Fruit fly (Drosophila melanogaster) whole organism, embryonic: Measurements from ENCODE around the gene Gen.
A peak's percentile ranks its signal among the peaks of the same experiment; 100 is the strongest.

Experiments
- Atf-2 ChIP-seq: fragments of 200-800 bp; sonication (Bioruptor generic); optimal IDR thresholded peaks from 2 replicates; lab custom pipeline; 2016; ENCODE audit warnings: missing biosample characterization, missing genetic modification characterization
- Atf3 ChIP-seq: fragments of 200-800 bp; sonication (Bioruptor generic); optimal IDR thresholded peaks from 3 replicates; lab custom pipeline; 2016; ENCODE audit warnings: missing biosample characterization, missing genetic modification characterization
- Atf6 ChIP-seq: fragments of 200-800 bp; sonication (Bioruptor generic); IDR thresholded peaks from 2 replicates; pipeline ENCODE4 v1.3.6; 2022; ENCODE audit warnings: missing biosample characterization, missing genetic modification characterization
- B-H2 ChIP-seq: fragments of 200-800 bp; sonication (Bioruptor generic); optimal IDR thresholded peaks from 2 replicates; lab custom pipeline; 2018; ENCODE audit warnings: missing biosample characterization, mild to moderate bottlenecking, missing genetic modification characterization
- BEAF-32 ChIP-seq: fragments of 200-800 bp; sonication (Bioruptor generic); optimal IDR thresholded peaks from 3 replicates; lab custom pipeline; 2017; ENCODE audit warnings: missing biosample characterization, missing genetic modification characterization, mild to moderate bottlenecking, moderate library complexity, missing genetic modification reagents
- Bdp1 ChIP-seq: fragments of 200-800 bp; sonication (Bioruptor generic); optimal IDR thresholded peaks from 3 replicates; lab custom pipeline; 2016; ENCODE audit warnings: missing biosample characterization, missing genetic modification characterization
- CG10321 ChIP-seq: fragments of 200-800 bp; sonication (Bioruptor generic); IDR thresholded peaks from 2 replicates; pipeline ENCODE4 v1.3.6; 2022; ENCODE audit warnings: missing biosample characterization, missing genetic modification characterization
- CG17186 ChIP-seq: fragments of 200-800 bp; sonication (Bioruptor generic); optimal IDR thresholded peaks from 3 replicates; lab custom pipeline; 2017; ENCODE audit warnings: missing biosample characterization, missing genetic modification reagents, missing genetic modification characterization
- CG1832 ChIP-seq: fragments of 200-800 bp; sonication (Bioruptor generic); optimal IDR thresholded peaks from 2 replicates; lab custom pipeline; 2017; ENCODE audit warnings: missing biosample characterization, mild to moderate bottlenecking, missing genetic modification characterization, inconsistent platforms
- CG2116 ChIP-seq: fragments of 200-800 bp; sonication (Bioruptor generic); optimal IDR thresholded peaks from 3 replicates; lab custom pipeline; 2018; ENCODE audit warnings: missing biosample characterization, mild to moderate bottlenecking, missing genetic modification characterization
- CG3065 ChIP-seq: fragments of 200-800 bp; sonication (Bioruptor generic); optimal IDR thresholded peaks from 2 replicates; lab custom pipeline; 2016; ENCODE audit warnings: missing biosample characterization, missing genetic modification characterization
- CG31388 ChIP-seq: fragments of 200-800 bp; sonication (Bioruptor generic); optimal IDR thresholded peaks from 2 replicates; lab custom pipeline; 2016; ENCODE audit warnings: missing biosample characterization, missing genetic modification characterization
- CG33557 ChIP-seq: fragments of 200-800 bp; sonication (Bioruptor generic); optimal IDR thresholded peaks from 2 replicates; lab custom pipeline; 2019; ENCODE audit warnings: missing biosample characterization, mild to moderate bottlenecking, missing genetic modification characterization, moderate library complexity
- CG7786 ChIP-seq: fragments of 200-800 bp; sonication (Bioruptor generic); optimal IDR thresholded peaks from 2 replicates; lab custom pipeline; 2016; ENCODE audit warnings: missing biosample characterization, missing genetic modification characterization
- CG8281 ChIP-seq: fragments of 200-800 bp; sonication (Bioruptor generic); optimal IDR thresholded peaks from 2 replicates; lab custom pipeline; 2018; ENCODE audit warnings: missing biosample characterization, mild to moderate bottlenecking, missing genetic modification characterization, moderate library complexity
- Deaf1 ChIP-seq: fragments of 200-800 bp; optimal IDR thresholded peaks from 3 replicates; lab custom pipeline; 2019; ENCODE audit warnings: missing biosample characterization, mild to moderate bottlenecking, missing genetic modification characterization, moderate library complexity
- Doc3 ChIP-seq: fragments of 200-800 bp; sonication (Bioruptor generic); IDR thresholded peaks from 3 replicates; pipeline ENCODE4 v1.3.6; 2022; ENCODE audit warnings: missing biosample characterization, missing genetic modification characterization; ENCODE audit not compliant: partially characterized antibody
- E2f2 ChIP-seq: fragments of 200-800 bp; sonication (Bioruptor generic); IDR thresholded peaks from 2 replicates; pipeline ENCODE4 v1.3.6; 2022; ENCODE audit warnings: missing biosample characterization, missing genetic modification characterization
- Eip74EF ChIP-seq, 2 experiments: fragments of 200-800 bp in 1 of 2; fragments of >200 bp in 1 of 2; sonication (Bioruptor generic) in 1 of 2; optimal IDR thresholded peaks; 2 replicates each; lab custom pipeline; 2017 to 2019; ENCODE audit warnings: missing biosample characterization in 2 of 2, missing genetic modification characterization in 2 of 2, mild to moderate bottlenecking in 1 of 2, moderate library complexity in 1 of 2
- Fer1 ChIP-seq: fragments of 200-800 bp; sonication (Bioruptor generic); optimal IDR thresholded peaks from 2 replicates; lab custom pipeline; 2017; ENCODE audit warnings: missing biosample characterization, mild to moderate bottlenecking, missing genetic modification characterization
- HHEX ChIP-seq: fragments of 200-800 bp; sonication (Bioruptor generic); optimal IDR thresholded peaks from 3 replicates; lab custom pipeline; 2017; ENCODE audit warnings: missing biosample characterization, mild to moderate bottlenecking, missing genetic modification characterization, missing genetic modification reagents
- MTF-1 ChIP-seq: fragments of 200-800 bp; sonication (Bioruptor generic); optimal IDR thresholded peaks from 2 replicates; lab custom pipeline; 2018; ENCODE audit warnings: missing biosample characterization, mild to moderate bottlenecking, missing genetic modification characterization, borderline replicate concordance
- Mad ChIP-seq: fragments of 200-800 bp; sonication (Bioruptor generic); optimal IDR thresholded peaks from 2 replicates; lab custom pipeline; 2016; ENCODE audit warnings: missing biosample characterization, missing genetic modification characterization
- Optix ChIP-seq: fragments of 200-800 bp; sonication (Bioruptor generic); IDR thresholded peaks from 3 replicates; pipeline ENCODE4 v1.3.6; 2022; ENCODE audit warnings: missing biosample characterization, missing genetic modification characterization
- Sry-β ChIP-seq: fragments of 200-800 bp; sonication (Bioruptor generic); optimal IDR thresholded peaks from 2 replicates; lab custom pipeline; 2018; ENCODE audit warnings: missing biosample characterization, mild to moderate bottlenecking, missing genetic modification characterization, moderate library complexity
- Stat92E ChIP-seq, 3 experiments: fragments of >200 bp in 2 of 3; fragments of 200-800 bp in 1 of 3; sonication (Bioruptor generic) in 1 of 3; optimal IDR thresholded peaks; 2 replicates each; lab custom pipeline; 2017 to 2019; ENCODE audit warnings: missing biosample characterization in 3 of 3, missing genetic modification characterization in 3 of 3, mild to moderate bottlenecking in 1 of 3, moderate library complexity in 1 of 3
- Vsx1 ChIP-seq: fragments of 200-800 bp; sonication (Bioruptor generic); optimal IDR thresholded peaks from 2 replicates; lab custom pipeline; 2017; ENCODE audit warnings: missing biosample characterization, mild to moderate bottlenecking, missing genetic modification characterization, missing genetic modification reagents
- YL-1 ChIP-seq: fragments of 200-800 bp; sonication (Bioruptor generic); optimal IDR thresholded peaks from 3 replicates; lab custom pipeline; 2017; ENCODE audit warnings: missing biosample characterization, mild to moderate bottlenecking, missing genetic modification characterization
- ab ChIP-seq: fragments of 200-800 bp; sonication (Bioruptor generic); optimal IDR thresholded peaks from 2 replicates; lab custom pipeline; 2016; ENCODE audit warnings: missing biosample characterization, missing genetic modification characterization
- ash1 ChIP-seq: fragments of 200-800 bp; sonication (Bioruptor generic); optimal IDR thresholded peaks from 2 replicates; lab custom pipeline; 2018; ENCODE audit warnings: missing biosample characterization, mild to moderate bottlenecking, missing genetic modification characterization
- caup ChIP-seq: fragments of 200-800 bp; sonication (Bioruptor generic); optimal IDR thresholded peaks from 3 replicates; lab custom pipeline; 2017; ENCODE audit warnings: missing biosample characterization, mild to moderate bottlenecking, missing genetic modification characterization, moderate library complexity; ENCODE audit not compliant: severe bottlenecking
- crol ChIP-seq: fragments of 200-800 bp; sonication (Bioruptor generic); IDR thresholded peaks from 2 replicates; pipeline ENCODE4 v1.3.6; 2022; ENCODE audit warnings: missing biosample characterization, missing genetic modification characterization
- crp ChIP-seq, 2 experiments: fragments of 200-800 bp; sonication (Bioruptor generic); optimal IDR thresholded peaks; 2 replicates in 1 of 2; 3 replicates in 1 of 2; lab custom pipeline; 2017; ENCODE audit warnings: missing biosample characterization in 2 of 2, missing genetic modification characterization in 2 of 2, mild to moderate bottlenecking in 1 of 2, moderate library complexity in 1 of 2
- disco-r ChIP-seq: fragments of 200-800 bp; sonication (Bioruptor generic); optimal IDR thresholded peaks from 2 replicates; lab custom pipeline; 2016; ENCODE audit warnings: missing biosample characterization, missing genetic modification characterization
- fd96Cb ChIP-seq: fragments of 200-800 bp; sonication (Bioruptor generic); optimal IDR thresholded peaks from 2 replicates; lab custom pipeline; 2018; ENCODE audit warnings: missing biosample characterization, mild to moderate bottlenecking, missing genetic modification characterization, moderate library complexity
- her ChIP-seq: fragments of 200-800 bp; sonication (Bioruptor generic); optimal IDR thresholded peaks from 2 replicates; lab custom pipeline; 2016; ENCODE audit warnings: missing biosample characterization, missing genetic modification characterization
- maf-S ChIP-seq: fragments of 200-800 bp; sonication (Bioruptor generic); optimal IDR thresholded peaks from 2 replicates; lab custom pipeline; 2016; ENCODE audit warnings: missing biosample characterization, missing genetic modification characterization
- nerfin-2 ChIP-seq: fragments of 200-800 bp; sonication (Bioruptor generic); IDR thresholded peaks from 2 replicates; pipeline ENCODE4 v1.3.6; 2022; ENCODE audit warnings: missing biosample characterization, missing genetic modification characterization; ENCODE audit not compliant: partially characterized antibody
- oc ChIP-seq: fragments of 200-800 bp; sonication (Bioruptor generic); optimal IDR thresholded peaks from 2 replicates; lab custom pipeline; 2018; ENCODE audit warnings: missing biosample characterization, mild to moderate bottlenecking, missing genetic modification characterization, moderate library complexity
- odd ChIP-seq: fragments of 200-800 bp; sonication (Bioruptor generic); optimal IDR thresholded peaks from 2 replicates; lab custom pipeline; 2017; ENCODE audit warnings: missing biosample characterization, mild to moderate bottlenecking, missing genetic modification characterization
- peb ChIP-seq: fragments of 200-800 bp; sonication (Bioruptor generic); IDR thresholded peaks from 2 replicates; pipeline ENCODE4 v1.3.6; 2022; ENCODE audit warnings: missing biosample characterization, missing genetic modification characterization
- sens-2 ChIP-seq: fragments of 200-800 bp; sonication (Bioruptor generic); IDR thresholded peaks from 2 replicates; pipeline ENCODE4 v1.3.6; 2022; ENCODE audit warnings: missing biosample characterization, missing genetic modification characterization
- seq ChIP-seq: fragments of 200-800 bp; sonication (Bioruptor generic); IDR thresholded peaks from 2 replicates; pipeline ENCODE4 v1.3.6; 2022; ENCODE audit warnings: missing biosample characterization, missing genetic modification characterization
- sug ChIP-seq: fragments of 200-800 bp; optimal IDR thresholded peaks from 2 replicates; lab custom pipeline; 2019; ENCODE audit warnings: missing biosample characterization, mild to moderate bottlenecking, missing genetic modification characterization, moderate library complexity
- tap ChIP-seq: fragments of 200-800 bp; optimal IDR thresholded peaks from 3 replicates; lab custom pipeline; 2019; ENCODE audit warnings: missing biosample characterization, mild to moderate bottlenecking, missing genetic modification characterization, moderate library complexity
- unc-4 ChIP-seq: fragments of 200-800 bp; sonication (Bioruptor generic); IDR thresholded peaks from 2 replicates; pipeline ENCODE4 v1.3.6; 2022; ENCODE audit warnings: missing biosample characterization, missing genetic modification characterization; ENCODE audit not compliant: partially characterized antibody
- vnd ChIP-seq: fragments of 200-800 bp; sonication (Bioruptor generic); IDR thresholded peaks from 3 replicates; pipeline ENCODE4 v1.3.6; 2022; ENCODE audit warnings: missing biosample characterization, missing genetic modification characterization; ENCODE audit not compliant: partially characterized antibody
- zfh2 ChIP-seq: fragments of 200-800 bp; sonication (Bioruptor generic); optimal IDR thresholded peaks from 2 replicates; lab custom pipeline; 2016; ENCODE audit warnings: missing biosample characterization, missing genetic modification characterization

The Gen gene

dm6 chr3L:5154917-5155613 is 2.9 kb upstream of the Gen start (continued):
- no peak for TF ChIP-seq Sry-β (GFP tag; lab: Kevin White, UChicago)
- peak; percentile 95 for TF ChIP-seq Fer1
- no peak for TF ChIP-seq Atf3
- TF ChIP-seq CG17186: no peak
- no peak for TF ChIP-seq ash1 (GFP tag; lab: Kevin White, UChicago)
- no peak for TF ChIP-seq Mad (GFP tag; lab: Kevin White, UChicago)
- TF ChIP-seq odd: peak; percentile 45
- no peak for TF ChIP-seq CG1832
- TF ChIP-seq Atf6: peak; percentile 86
- TF ChIP-seq ab (GFP tag; lab: Kevin White, UChicago): no peak
- peak; percentile 41; the same call in 1 of the 2 replicates for TF ChIP-seq CG10321 (GFP tag; lab: Robert Waterston, UW)
- TF ChIP-seq CG7786 (GFP tag; lab: Kevin White, UChicago): peak; percentile 79
- peak; percentile 69 for TF ChIP-seq B-H2 (GFP tag; lab: Kevin White, UChicago)
- peak; percentile 25 for TF ChIP-seq CG31388
- peak; percentile 5 for TF ChIP-seq CG2116 (GFP tag; lab: Kevin White, UChicago)
- peak; percentile 65 for TF ChIP-seq oc (tag; lab: Kevin White, UChicago)
- TF ChIP-seq Atf-2 (GFP tag; lab: Kevin White, UChicago): peak; percentile 51
- peak; percentile 79 for TF ChIP-seq her (GFP tag; lab: Kevin White, UChicago)
- no peak for TF ChIP-seq vnd (GFP tag; lab: Robert Waterston, UW)
- peak; percentile 47 for TF ChIP-seq CG8281 (tag; lab: Kevin White, UChicago)
- no peak for TF ChIP-seq nerfin-2 (GFP tag; lab: Robert Waterston, UW)
- TF ChIP-seq fd96Cb (tag; lab: Kevin White, UChicago): peak; percentile 61
- no peak for TF ChIP-seq CG3065
- peak; percentile 71 for TF ChIP-seq HHEX
- peak; percentile 7 for TF ChIP-seq sug (tag; lab: Kevin White, UChicago)
- TF ChIP-seq peb: peak; percentile 58; the same call in 1 of the 2 replicates
- TF ChIP-seq Deaf1 (tag; lab: Kevin White, UChicago): no peak

dm6 chr3L:5145814-5146244 is 6.3 kb downstream of the Gen start, which contains the start of the genes Fitm and AlaRS-m:
Fitm (minus strand) TSS chr3L:5146063.
AlaRS-m (plus strand) TSS chr3L:5146098.
- TF ChIP-seq unc-4 (GFP tag; lab: Robert Waterston, UW) (0 out of 2 replicates have a peak, but pooled peaks have one; percentile 25), zfh2 (no peak), BEAF-32 (GFP tag; lab: Kevin White, UChicago) (peak; percentile 0), disco-r (GFP tag; lab: Kevin White, UChicago) (no peak), MTF-1 (GFP tag; lab: Kevin White, UChicago) (no peak), sug (tag; lab: Kevin White, UChicago) (no peak), maf-S (GFP tag; lab: Kevin White, UChicago) (no peak), Doc3 (GFP tag; lab: Robert Waterston, UW) (no peak), B-H2 (GFP tag; lab: Kevin White, UChicago) (no peak), Eip74EF (GFP tag; optimal IDR thresholded peaks at IDR 0.05; lab: Kevin White, UChicago) (no peak), Optix (GFP tag; lab: Robert Waterston, UW) (no peak), tap (no peak), Vsx1 (GFP tag; lab: Kevin White, UChicago) (no peak), Sry-β (GFP tag; lab: Kevin White, UChicago) (peak; percentile 42), CG33557 (GFP tag; lab: Kevin White, UChicago) (peak; percentile 7), crol (no peak), sens-2 (GFP tag; lab: Robert Waterston, UW) (0 out of 2 replicates have a peak, but pooled peaks have one; percentile 12), YL-1 (peak; percentile 67), Bdp1 (GFP tag; lab: Kevin White, UChicago) (no peak), E2f2 (GFP tag; lab: Robert Waterston, UW) (peak; percentile 60), Stat92E (GFP tag; optimal IDR thresholded peaks at IDR 0.05; lab: Kevin White, UChicago) (no peak), crp (GFP tag; optimal IDR thresholded peaks at IDR 0.05; lab: Kevin White, UChicago) (peak; percentile 88 to 98), seq (GFP tag; lab: Robert Waterston, UW) (no peak), caup (GFP tag; lab: Kevin White, UChicago) (no peak)
